Worm (Caenorhabditis elegans) whole organism, early embryonic: ENCODE results near the gene C06E1.11.

Source experiments
- B0310.2 ChIP-seq: sonication (generic microtip); optimal IDR thresholded peaks from 2 replicates; lab custom pipeline; 2016; ENCODE audit warnings: mild to moderate bottlenecking, missing genetic modification characterization, missing compliant biosample characterization
- F13C5.2 ChIP-seq: sonication (generic microtip); optimal IDR thresholded peaks from 2 replicates; lab custom pipeline; 2017; ENCODE audit warnings: mild to moderate bottlenecking, missing genetic modification characterization, inconsistent platforms, missing compliant biosample characterization
- aly-1 ChIP-seq: sonication (generic microtip); optimal IDR thresholded peaks from 2 replicates; lab custom pipeline; 2016; ENCODE audit warnings: missing genetic modification characterization, missing compliant biosample characterization
- ama-1 ChIP-seq: fragments of 150-350 bp; optimal IDR thresholded peaks from 2 replicates; lab custom pipeline; 2014
- ceh-13 ChIP-seq: fragments of 200-800 bp; sonication (Bioruptor generic); optimal IDR thresholded peaks from 2 replicates; lab custom pipeline; 2018; ENCODE audit warnings: mild to moderate bottlenecking, missing genetic modification characterization, missing compliant biosample characterization
- ceh-36 ChIP-seq: sonication (generic microtip); optimal IDR thresholded peaks from 2 replicates; lab custom pipeline; 2016; ENCODE audit warnings: missing genetic modification characterization, inconsistent platforms, missing compliant biosample characterization
- ets-7 ChIP-seq: sonication (generic microtip); optimal IDR thresholded peaks from 2 replicates; lab custom pipeline; 2016; ENCODE audit warnings: missing genotype, missing genetic modification characterization, missing compliant biosample characterization
- flt-1 ChIP-seq: fragments of 200-800 bp; sonication (Bioruptor generic); IDR thresholded peaks from 2 replicates; pipeline ENCODE4 v1.3.6; 2022; ENCODE audit warnings: missing genetic modification characterization, missing compliant biosample characterization
- hmg-4 ChIP-seq: fragments of 200-800 bp; sonication (Bioruptor generic); optimal IDR thresholded peaks from 2 replicates; lab custom pipeline; 2018; ENCODE audit warnings: mild to moderate bottlenecking, missing genetic modification characterization, missing compliant biosample characterization
- hnd-1 ChIP-seq: sonication (generic microtip); optimal IDR thresholded peaks from 2 replicates; lab custom pipeline; 2016; ENCODE audit warnings: missing genetic modification characterization, missing compliant biosample characterization
- pes-1 ChIP-seq: fragments of 200-800 bp; sonication (Bioruptor generic); IDR thresholded peaks from 2 replicates; pipeline ENCODE4 v1.3.6; 2022; ENCODE audit warnings: missing genetic modification reagents, missing genetic modification characterization, missing compliant biosample characterization
- sea-1 ChIP-seq: fragments of 200-800 bp; sonication (Bioruptor generic); conservative IDR thresholded peaks from 2 replicates; pipeline ENCODE4 v1.3.6; 2022; ENCODE audit warnings: missing genetic modification characterization, missing compliant biosample characterization
- tbx-37 ChIP-seq: fragments of 200-800 bp; sonication (Bioruptor generic); conservative IDR thresholded peaks from 2 replicates; pipeline ENCODE4 v1.3.6; 2022; ENCODE audit warnings: missing genetic modification reagents, missing genetic modification characterization, missing compliant biosample characterization
- tra-4 ChIP-seq: sonication (generic microtip); optimal IDR thresholded peaks from 2 replicates; lab custom pipeline; 2017; ENCODE audit warnings: missing genetic modification characterization, missing compliant biosample characterization

DNA sequence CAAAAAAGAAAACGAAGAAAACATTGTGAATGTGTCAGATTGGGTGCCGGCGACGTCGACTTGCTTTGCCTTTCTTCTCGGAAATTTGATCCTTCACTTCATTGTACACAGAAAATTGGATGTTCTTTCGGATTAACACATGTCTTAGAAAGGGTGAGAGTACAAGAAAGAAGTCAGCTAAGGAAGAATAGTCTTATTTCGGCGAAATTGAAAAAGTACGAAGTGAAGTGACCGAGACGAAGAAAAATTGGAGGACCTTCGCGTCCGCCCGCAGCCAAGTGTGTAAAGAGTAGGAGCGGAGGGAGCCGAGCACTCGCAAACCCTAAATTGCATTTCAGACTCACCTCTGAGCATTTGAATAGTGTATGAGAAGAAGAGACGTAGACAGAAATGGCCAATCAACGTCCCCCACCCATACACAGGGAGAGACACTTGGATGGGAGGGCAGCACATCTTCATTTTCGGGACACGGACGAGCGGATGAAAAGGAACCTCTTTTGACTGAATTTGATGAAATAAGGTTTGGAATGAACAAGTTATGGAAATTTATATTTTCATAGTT is 27.8 kb downstream of the C06E1.11 start, which contains the start of gene glr-1:
- TF ChIP-seq ama-1 (lab: Kevin White, UChicago) (no peak), ets-7 (tag; lab: Kevin White, UChicago) (no peak), hnd-1 (no peak), F13C5.2 (tag; lab: Kevin White, UChicago) (no peak), pes-1 (no peak), B0310.2 (tag; lab: Kevin White, UChicago) (no peak), sea-1 (GFP tag; lab: Robert Waterston, UW) (no peak), flt-1 (GFP tag; lab: Robert Waterston, UW) (no peak), ceh-36 (no peak), hmg-4 (no peak), tbx-37 (no peak), aly-1 (no peak), ceh-13 (GFP tag; lab: Kevin White, UChicago) (no peak), tra-4 (tag; lab: Kevin White, UChicago) (no peak)
